Worm (Caenorhabditis elegans) whole organism, young adult: Measurements from ENCODE around the gene cgp-1.

ENCODE experiments used
- B0035.1 ChIP-seq: sonication (generic microtip); optimal IDR thresholded peaks from 2 replicates; lab custom pipeline; 2016; ENCODE audit warnings: missing genetic modification characterization, mild to moderate bottlenecking, missing compliant biosample characterization, missing genotype, missing genetic modification reagents
- F33H1.4 ChIP-seq: fragments of 200-800 bp; sonication (Bioruptor generic); IDR thresholded peaks from 2 replicates; pipeline ENCODE4 v1.3.6; 2022; ENCODE audit warnings: missing genetic modification reagents, missing genetic modification characterization, missing compliant biosample characterization
- Y53G8AR.9 ChIP-seq: fragments of 200-800 bp; sonication (Bioruptor generic); conservative IDR thresholded peaks from 2 replicates; pipeline ENCODE4 v1.3.6; 2022; ENCODE audit warnings: missing genetic modification reagents, missing genetic modification characterization, missing compliant biosample characterization
- Y95B8A.8 ChIP-seq: fragments of 200-800 bp; sonication (Bioruptor generic); IDR thresholded peaks from 2 replicates; pipeline ENCODE4 v1.3.6; 2022; ENCODE audit warnings: missing genetic modification reagents, missing genetic modification characterization, missing compliant biosample characterization
- athp-1 ChIP-seq: sonication (generic microtip); optimal IDR thresholded peaks from 2 replicates; lab custom pipeline; 2017; ENCODE audit warnings: mild to moderate bottlenecking, missing genetic modification characterization, missing compliant biosample characterization
- cebp-1 ChIP-seq, 2 experiments: fragments of 200-800 bp in 1 of 2; sonication (Bioruptor generic) in 1 of 2; sonication (generic microtip) in 1 of 2; IDR thresholded peaks in 1 of 2; optimal IDR thresholded peaks in 1 of 2; 2 replicates each; pipeline versions ENCODE4 v1.3.6 to Lab custom; 2017 to 2022; ENCODE audit warnings: missing compliant biosample characterization in 2 of 2, missing genetic modification characterization in 2 of 2, mild to moderate bottlenecking in 1 of 2, missing genetic modification reagents in 1 of 2, moderate library complexity in 1 of 2
- cebp-2 ChIP-seq: fragments of 200-800 bp; sonication (Bioruptor generic); IDR thresholded peaks from 2 replicates; pipeline ENCODE4 v1.3.6; 2022; ENCODE audit warnings: missing genetic modification characterization, missing compliant biosample characterization
- ceh-40 ChIP-seq: fragments of 200-800 bp; sonication (Bioruptor generic); IDR thresholded peaks from 2 replicates; pipeline ENCODE4 v1.3.6; 2022; ENCODE audit warnings: missing genetic modification characterization, missing compliant biosample characterization
- ceh-91 ChIP-seq: fragments of 200-800 bp; sonication (Bioruptor generic); IDR thresholded peaks from 2 replicates; pipeline ENCODE4 v1.3.6; 2022; ENCODE audit warnings: missing genetic modification reagents, missing genetic modification characterization, missing compliant biosample characterization
- die-1 ChIP-seq: sonication (generic microtip); optimal IDR thresholded peaks from 2 replicates; lab custom pipeline; 2016; ENCODE audit warnings: missing genotype, mild to moderate bottlenecking, missing genetic modification characterization, missing compliant biosample characterization
- ets-4 ChIP-seq: fragments of 200-800 bp; sonication (Bioruptor generic); optimal IDR thresholded peaks from 2 replicates; lab custom pipeline; 2018; ENCODE audit warnings: mild to moderate bottlenecking, missing genetic modification characterization, missing compliant biosample characterization
- fkh-3 ChIP-seq: sonication (generic microtip); optimal IDR thresholded peaks from 2 replicates; lab custom pipeline; 2016; ENCODE audit warnings: mild to moderate bottlenecking, missing genetic modification characterization, missing compliant biosample characterization
- hrde-1 ChIP-seq: sonication (generic microtip); optimal IDR thresholded peaks from 2 replicates; lab custom pipeline; 2016; ENCODE audit warnings: missing genetic modification characterization, mild to moderate bottlenecking, missing compliant biosample characterization, moderate library complexity, missing genotype, missing genetic modification reagents, borderline replicate concordance
- lsl-1 ChIP-seq: fragments of 200-800 bp; sonication (Bioruptor generic); optimal IDR thresholded peaks from 2 replicates; lab custom pipeline; 2018; ENCODE audit warnings: mild to moderate bottlenecking, missing genetic modification characterization, moderate library complexity, missing compliant biosample characterization
- madf-3 ChIP-seq: fragments of 200-800 bp; sonication (Bioruptor generic); IDR thresholded peaks from 2 replicates; pipeline ENCODE4 v1.3.6; 2022; ENCODE audit warnings: missing genetic modification reagents, missing genetic modification characterization, missing compliant biosample characterization
- madf-6 ChIP-seq: fragments of 200-800 bp; sonication (Bioruptor generic); IDR thresholded peaks from 2 replicates; pipeline ENCODE4 v1.3.6; 2022; ENCODE audit warnings: missing genetic modification reagents, missing genetic modification characterization, missing compliant biosample characterization
- nfya-2 ChIP-seq: fragments of 200-800 bp; sonication (Bioruptor generic); IDR thresholded peaks from 2 replicates; pipeline ENCODE4 v1.3.6; 2022; ENCODE audit warnings: missing genetic modification reagents, missing genetic modification characterization, missing compliant biosample characterization
- nfyb-1 ChIP-seq: fragments of 200-800 bp; sonication (Bioruptor generic); IDR thresholded peaks from 2 replicates; pipeline ENCODE4 v1.3.6; 2022; ENCODE audit warnings: missing genetic modification reagents, missing genetic modification characterization, missing compliant biosample characterization
- repo-1 ChIP-seq: sonication (generic microtip); optimal IDR thresholded peaks from 2 replicates; lab custom pipeline; 2017; ENCODE audit warnings: mild to moderate bottlenecking, missing genetic modification characterization, missing compliant biosample characterization
- snpc-1.3 ChIP-seq: sonication (generic microtip); optimal IDR thresholded peaks from 2 replicates; lab custom pipeline; 2017; ENCODE audit warnings: missing genetic modification characterization, mild to moderate bottlenecking, missing compliant biosample characterization, antibody characterized with exemption, moderate library complexity, missing genotype, missing genetic modification reagents; ENCODE audit not compliant: insufficient read depth

The cgp-1 gene

ce11 chrV:103043-103702, 19.4 kb downstream of the cgp-1 start (continued):
- peak; percentile 34 for TF ChIP-seq snpc-1.3 (tag; lab: Kevin White, UChicago)
- no peak for TF ChIP-seq B0035.1 (tag; lab: Kevin White, UChicago)
- TF ChIP-seq cebp-1 (GFP tag; IDR thresholded peaks at IDR 0.05; lab: Robert Waterston, UW): no peak
- peak; percentile 29 for TF ChIP-seq cebp-1 (tag; optimal IDR thresholded peaks at IDR 0.05; lab: Kevin White, UChicago)
- TF ChIP-seq repo-1 (tag; lab: Kevin White, UChicago): peak; percentile 1
- TF ChIP-seq nfyb-1 (GFP tag; lab: Robert Waterston, UW): 0 out of 2 replicates have a peak, but pooled peaks have one; percentile 33
- TF ChIP-seq die-1: peak; percentile 6
- 0 out of 2 replicates have a peak, but pooled peaks have one; percentile 62 for TF ChIP-seq nfya-2
- peak; percentile 81 for TF ChIP-seq madf-6 (GFP tag; lab: Robert Waterston, UW)
- TF ChIP-seq ets-4 (GFP tag; lab: Kevin White, UChicago): no peak
- 0 out of 2 replicates have a peak, but pooled peaks have one; percentile 60 for TF ChIP-seq cebp-2 (GFP tag; lab: Robert Waterston, UW)
- peak; percentile 32 for TF ChIP-seq athp-1 (tag; lab: Kevin White, UChicago)
- TF ChIP-seq fkh-3: peak; percentile 33
- peak; percentile 36 for TF ChIP-seq hrde-1 (tag; lab: Kevin White, UChicago)
- TF ChIP-seq Y53G8AR.9 (GFP tag; lab: Robert Waterston, UW): peak; percentile 81

- TF ChIP-seq F33H1.4 (peak; percentile 37; the same call in 1 of the 2 replicates), ceh-91 (GFP tag; lab: Robert Waterston, UW) (peak; percentile 51), repo-1 (tag; lab: Kevin White, UChicago) (no peak), ceh-40 (GFP tag; lab: Robert Waterston, UW) (no peak), lsl-1 (GFP tag; lab: Kevin White, UChicago) (peak; percentile 69)
These were observed 20.4 kb downstream of the cgp-1 start for ce11 chrV:102165-102564.

- TF ChIP-seq Y95B8A.8 (no peak), madf-3 (GFP tag; lab: Robert Waterston, UW) (no peak), snpc-1.3 (tag; lab: Kevin White, UChicago) (no peak)
These were observed 38.9 kb downstream of the cgp-1 start, which contains the start of gene daam-1 for ce11 chrV:83732-84131. TSS of gene daam-1 (minus strand) at chrV:83832.
